Fruit fly (Drosophila melanogaster): Measurements from ENCODE around the gene Hsp68.

The Hsp68 gene

dm6 chr3R:24010637-24011214, 46.4 kb downstream of the Hsp68 start (continued):
- TF ChIP-seq Hmx (GFP tag; optimal IDR thresholded peaks at IDR 0.05) (no peak), CG15073 (GFP tag; optimal IDR thresholded peaks at IDR 0.05) (no peak), Dfd (GFP tag; optimal IDR thresholded peaks at IDR 0.05) (no peak), PHDP (tag; optimal IDR thresholded peaks at IDR 0.05) (peak; percentile 66), cwo (GFP tag; optimal IDR thresholded peaks at IDR 0.05) (peak; percentile 57), CG31441 (GFP tag; IDR thresholded peaks at IDR 0.05) (peak; percentile 61), lmd (GFP tag; IDR thresholded peaks at IDR 0.05) (peak; percentile 72), D (optimal IDR thresholded peaks at IDR 0.05) (no peak), D (GFP tag; optimal IDR thresholded peaks at IDR 0.05) (no peak), CG15696 (tag; optimal IDR thresholded peaks at IDR 0.05) (no peak), inv (GFP tag; IDR thresholded peaks at IDR 0.05; ENCODE audit: partially characterized antibody) (no peak), CG16813 (GFP tag; IDR thresholded peaks at IDR 0.05; ENCODE audit: partially characterized antibody) (no peak), CG1529 (GFP tag; optimal IDR thresholded peaks at IDR 0.05) (no peak), Tbp (GFP tag; optimal IDR thresholded peaks at IDR 0.05) (no peak), CG11247 (GFP tag; IDR thresholded peaks at IDR 0.05) (peak; percentile 50; the same call in 1 of the 2 replicates), CG7786 (GFP tag; optimal IDR thresholded peaks at IDR 0.05) (peak; percentile 15), CG13624 (GFP tag; optimal IDR thresholded peaks at IDR 0.05) (peak; percentile 29), bbx (GFP tag; IDR thresholded peaks at IDR 0.05; ENCODE audit: partially characterized antibody) (no peak), jigr1 (GFP tag; IDR thresholded peaks at IDR 0.05) (0 out of 3 replicates have a peak, but pooled peaks have one; percentile 29), NFAT (GFP tag; IDR thresholded peaks at IDR 0.05) (no peak), zf30C (GFP tag; optimal IDR thresholded peaks at IDR 0.05) (peak; percentile 8), so (GFP tag; IDR thresholded peaks at IDR 0.05) (peak; percentile 48; the same call in 1 of the 3 replicates), Oaz (GFP tag; IDR thresholded peaks at IDR 0.05) (peak; percentile 53; the same call in 1 of the 2 replicates), p53 (GFP tag; optimal IDR thresholded peaks at IDR 0.05) (no peak), Jarid2 (GFP tag; optimal IDR thresholded peaks at IDR 0.05) (no peak), odd (GFP tag; optimal IDR thresholded peaks at IDR 0.05) (peak; percentile 50), CG34422 (GFP tag; IDR thresholded peaks at IDR 0.05) (0 out of 3 replicates have a peak, but pooled peaks have one; percentile 37), bcd (GFP tag; optimal IDR thresholded peaks at IDR 0.05) (peak; percentile 20), otp (GFP tag; IDR thresholded peaks at IDR 0.05) (peak; percentile 61; the same call in 1 of the 3 replicates), hb (GFP tag; IDR thresholded peaks at IDR 0.05; ENCODE audit: partially characterized antibody) (no peak), abd-A (tag; optimal IDR thresholded peaks at IDR 0.05) (no peak), Chrac-16 (GFP tag; optimal IDR thresholded peaks at IDR 0.05) (peak; percentile 8), hbn (GFP tag; IDR thresholded peaks at IDR 0.05; ENCODE audit: partially characterized antibody) (no peak), CG7556 (GFP tag; optimal IDR thresholded peaks at IDR 0.05) (peak; percentile 75), Dad (GFP tag; optimal IDR thresholded peaks at IDR 0.05) (peak; percentile 35), dan (GFP tag; IDR thresholded peaks at IDR 0.05) (no peak), Sox102F (GFP tag; optimal IDR thresholded peaks at IDR 0.05) (peak; percentile 73), CG5953 (GFP tag; IDR thresholded peaks at IDR 0.05) (no peak), sens (GFP tag) (peak; percentile 74), CG2120 (GFP tag; optimal IDR thresholded peaks at IDR 0.05) (peak; percentile 80), CG4328 (GFP tag; optimal IDR thresholded peaks at IDR 0.05) (no peak), CG10462 (GFP tag; optimal IDR thresholded peaks at IDR 0.05) (no peak), z (GFP tag; IDR thresholded peaks at IDR 0.05) (no peak), CG1647 (GFP tag; optimal IDR thresholded peaks at IDR 0.05) (no peak), CG14860 (GFP tag; IDR thresholded peaks at IDR 0.05; ENCODE audit: partially characterized antibody) (no peak), CG2889 (GFP tag; IDR thresholded peaks at IDR 0.05) (0 out of 3 replicates have a peak, but pooled peaks have one; percentile 53), Hr51 (GFP tag; optimal IDR thresholded peaks at IDR 0.05) (peak in 1 of 2 experiments; percentile 73), Hsf (GFP tag; optimal IDR thresholded peaks at IDR 0.05) (peak; percentile 45), kni (GFP tag; optimal IDR thresholded peaks at IDR 0.05) (no peak), exex (tag; optimal IDR thresholded peaks at IDR 0.05) (no peak)

All from whole organism, embryonic.